Worm (Caenorhabditis elegans) whole organism, midembryonic: ENCODE measurements around the gene ZK418.11.

Experiments used
- T22C8.4 ChIP-seq: fragments of 200-800 bp; sonication (Bioruptor generic); IDR thresholded peaks from 2 replicates; pipeline ENCODE4 v1.3.6; 2022; ENCODE audit warnings: missing genetic modification characterization, missing compliant biosample characterization
- cog-1 ChIP-seq: sonication (generic microtip); optimal IDR thresholded peaks from 2 replicates; lab custom pipeline; 2016; ENCODE audit warnings: missing genetic modification characterization, missing compliant biosample characterization
- flt-1 ChIP-seq: fragments of 200-800 bp; sonication (Bioruptor generic); IDR thresholded peaks from 2 replicates; pipeline ENCODE4 v1.3.6; 2022; ENCODE audit warnings: missing genetic modification characterization, missing compliant biosample characterization
- ref-1 ChIP-seq: fragments of 200-800 bp; sonication (Bioruptor generic); conservative IDR thresholded peaks from 2 replicates; pipeline ENCODE4 v1.3.6; 2022; ENCODE audit warnings: missing genetic modification reagents, missing genetic modification characterization, missing compliant biosample characterization
- ztf-23 ChIP-seq: fragments of 200-800 bp; sonication (Bioruptor generic); IDR thresholded peaks from 2 replicates; pipeline ENCODE4 v1.3.6; 2022; ENCODE audit warnings: missing genetic modification reagents, missing genetic modification characterization, missing compliant biosample characterization
- ztf-29 ChIP-seq: fragments of 200-800 bp; sonication (Bioruptor generic); IDR thresholded peaks from 2 replicates; pipeline ENCODE4 v1.3.6; 2022; ENCODE audit warnings: missing genetic modification reagents, missing genetic modification characterization, missing compliant biosample characterization

DNA sequence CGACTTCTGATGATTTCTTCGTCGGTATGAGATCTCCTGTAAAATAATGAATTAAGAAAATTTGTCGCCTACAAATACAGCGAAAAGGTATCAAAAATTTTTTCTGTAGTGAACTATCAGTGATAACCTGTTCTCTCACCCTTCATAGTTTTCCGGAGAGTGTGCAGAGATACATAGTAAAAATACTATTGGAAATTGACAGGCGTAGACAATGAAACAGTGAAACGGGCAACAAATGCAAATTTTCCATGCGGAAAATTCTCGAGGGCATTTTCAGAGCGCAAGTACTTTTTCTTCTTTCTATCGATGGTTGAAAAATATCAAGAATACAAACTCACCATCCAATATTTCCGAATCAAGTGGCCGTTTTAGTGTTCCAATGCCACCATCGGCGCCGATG lies 12.9 kb upstream of the ZK418.11 start:
- TF ChIP-seq cog-1 (no peak), T22C8.4 (no peak), ztf-29 (no peak), ref-1 (no peak), flt-1 (GFP tag; lab: Robert Waterston, UW) (no peak), ztf-23 (GFP tag; lab: Robert Waterston, UW) (no peak)
